Worm (Caenorhabditis elegans) whole organism, mixed stage, embryonic: Measurements from ENCODE around the gene C47E12.10.

Source experiments
- ceh-39 ChIP-seq: fragments of 150-350 bp; optimal IDR thresholded peaks from 2 replicates; lab custom pipeline; 2014; ENCODE audit warnings: missing biosample characterization, missing genetic modification characterization
- elt-1 ChIP-seq: sonication (generic microtip); optimal IDR thresholded peaks from 2 replicates; lab custom pipeline; 2017; ENCODE audit warnings: missing genetic modification characterization, mild to moderate bottlenecking, missing compliant biosample characterization, antibody characterized with exemption, moderate library complexity, borderline replicate concordance; ENCODE audit not compliant: insufficient read depth
- ham-2 ChIP-seq: fragments of 200-800 bp; sonication (Bioruptor generic); optimal IDR thresholded peaks from 2 replicates; lab custom pipeline; 2018; ENCODE audit warnings: mild to moderate bottlenecking, missing genetic modification characterization, missing compliant biosample characterization
- nhr-12 ChIP-seq: fragments of 150-350 bp; optimal IDR thresholded peaks from 2 replicates; lab custom pipeline; 2014; ENCODE audit warnings: missing biosample characterization, missing genetic modification characterization
- nhr-237 ChIP-seq: fragments of 150-350 bp; optimal IDR thresholded peaks from 2 replicates; lab custom pipeline; 2014; ENCODE audit warnings: missing biosample characterization, missing genetic modification characterization
- pha-4 ChIP-seq: fragments of 150-350 bp; optimal IDR thresholded peaks from 2 replicates; lab custom pipeline; 2018; ENCODE audit warnings: missing biosample characterization, missing genetic modification reagents, missing genetic modification characterization
- snpc-4 ChIP-seq: fragments of 150-350 bp; optimal IDR thresholded peaks from 2 replicates; lab custom pipeline; 2014; ENCODE audit warnings: missing biosample characterization, missing genetic modification characterization
- unc-39 ChIP-seq: fragments of 150-350 bp; optimal IDR thresholded peaks from 2 replicates; lab custom pipeline; 2014; ENCODE audit warnings: missing biosample characterization, missing genetic modification characterization
- unc-62 ChIP-seq: fragments of 150-350 bp; optimal IDR thresholded peaks from 2 replicates; lab custom pipeline; 2014; ENCODE audit warnings: missing biosample characterization, missing genetic modification reagents, missing genetic modification characterization
- ztf-11 ChIP-seq: fragments of 150-350 bp; optimal IDR thresholded peaks from 2 replicates; lab custom pipeline; 2014; ENCODE audit warnings: missing biosample characterization, missing genetic modification characterization

DNA sequence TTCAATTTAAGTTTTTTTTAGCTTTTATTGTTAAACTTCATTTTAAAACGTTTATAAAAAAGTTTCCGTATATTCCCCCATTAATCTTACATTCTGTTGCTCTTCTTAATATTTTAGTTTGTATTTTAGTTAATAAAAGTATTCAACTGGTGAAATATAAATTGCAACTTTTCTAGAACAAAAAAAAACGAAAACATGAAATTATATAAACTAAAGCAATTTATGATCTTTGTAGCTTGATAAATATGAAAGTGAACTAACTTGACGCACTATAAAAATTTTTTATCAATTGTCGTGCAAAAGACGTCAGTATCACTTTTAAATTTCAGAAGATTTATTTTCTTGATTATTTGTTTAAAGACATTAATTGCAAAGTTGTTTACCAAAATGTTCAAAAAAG lies 45.0 kb downstream of the C47E12.10 start, which contains the start of gene F44D12.2:
- TF ChIP-seq snpc-4 (tag; lab: Kevin White, UChicago): no peak
- no peak for TF ChIP-seq ham-2 (GFP tag; lab: Kevin White, UChicago)
- no peak for TF ChIP-seq unc-62
- no peak for TF ChIP-seq nhr-12 (tag; lab: Kevin White, UChicago)
- no peak for TF ChIP-seq ztf-11 (tag; lab: Kevin White, UChicago)
- no peak for TF ChIP-seq ceh-39 (tag; lab: Kevin White, UChicago)
- no peak for TF ChIP-seq unc-39 (tag; lab: Kevin White, UChicago)
- no peak for TF ChIP-seq elt-1 (tag; lab: Kevin White, UChicago)
- TF ChIP-seq pha-4 (tag; lab: Kevin White, UChicago): no peak
- no peak for TF ChIP-seq nhr-237
